Worm (Caenorhabditis elegans) whole organism, young adult: ENCODE measurements around the gene spp-4.
A peak's percentile ranks its signal among the peaks of the same experiment; 100 is the strongest.

Experiments used
- F10E7.11 ChIP-seq: sonication (generic microtip); optimal IDR thresholded peaks from 2 replicates; lab custom pipeline; 2017; ENCODE audit warnings: mild to moderate bottlenecking, missing genetic modification characterization, moderate library complexity, missing compliant biosample characterization
- F52B5.7 ChIP-seq: sonication (generic microtip); optimal IDR thresholded peaks from 2 replicates; lab custom pipeline; 2016; ENCODE audit warnings: mild to moderate bottlenecking, missing genetic modification characterization, missing compliant biosample characterization
- F55B11.4 ChIP-seq: sonication (generic microtip); optimal IDR thresholded peaks from 2 replicates; lab custom pipeline; 2016; ENCODE audit warnings: missing compliant biosample characterization, missing genetic modification characterization, borderline replicate concordance; ENCODE audit not compliant: insufficient read depth
- F57A8.1 ChIP-seq: fragments of 200-800 bp; sonication (Bioruptor generic); optimal IDR thresholded peaks from 2 replicates; lab custom pipeline; 2018; ENCODE audit warnings: mild to moderate bottlenecking, missing genetic modification characterization, moderate library complexity, missing compliant biosample characterization
- K12H6.12 ChIP-seq: fragments of 200-800 bp; sonication (Bioruptor generic); optimal IDR thresholded peaks from 2 replicates; lab custom pipeline; 2018; ENCODE audit warnings: mild to moderate bottlenecking, missing genetic modification characterization, missing compliant biosample characterization
- Y56A3A.18 ChIP-seq: fragments of 200-800 bp; sonication (Bioruptor generic); IDR thresholded peaks from 2 replicates; pipeline ENCODE4 v1.3.6; 2022; ENCODE audit warnings: missing genetic modification reagents, missing genetic modification characterization, missing compliant biosample characterization
- Y67H2A.10 ChIP-seq: fragments of 200-800 bp; sonication (Bioruptor generic); conservative IDR thresholded peaks from 2 replicates; pipeline ENCODE4 v1.3.6; 2022; ENCODE audit warnings: missing genetic modification reagents, missing genetic modification characterization, missing compliant biosample characterization
- ZK185.1 ChIP-seq: sonication (generic microtip); optimal IDR thresholded peaks from 2 replicates; lab custom pipeline; 2016; ENCODE audit warnings: mild to moderate bottlenecking, missing genetic modification characterization, missing compliant biosample characterization; ENCODE audit not compliant: poor library complexity, severe bottlenecking
- akir-1 ChIP-seq: fragments of 200-800 bp; sonication (Bioruptor generic); optimal IDR thresholded peaks from 2 replicates; lab custom pipeline; 2018; ENCODE audit warnings: mild to moderate bottlenecking, missing genetic modification characterization, moderate library complexity, missing compliant biosample characterization
- aptf-2 ChIP-seq: fragments of 200-800 bp; sonication (Bioruptor generic); conservative IDR thresholded peaks from 2 replicates; pipeline ENCODE4 v1.3.6; 2022; ENCODE audit warnings: missing genetic modification reagents, missing genetic modification characterization, missing compliant biosample characterization
- atf-7 ChIP-seq: sonication (generic microtip); optimal IDR thresholded peaks from 2 replicates; lab custom pipeline; 2017; ENCODE audit warnings: mild to moderate bottlenecking, missing genetic modification characterization, missing compliant biosample characterization
- attf-5 ChIP-seq: fragments of 200-800 bp; sonication (Bioruptor generic); optimal IDR thresholded peaks from 2 replicates; lab custom pipeline; 2018; ENCODE audit warnings: mild to moderate bottlenecking, missing genetic modification characterization, missing compliant biosample characterization
- bed-1 ChIP-seq: fragments of 200-800 bp; sonication (Bioruptor generic); IDR thresholded peaks from 2 replicates; pipeline ENCODE4 v1.3.6; 2022; ENCODE audit warnings: missing genetic modification reagents, missing genetic modification characterization, missing compliant biosample characterization
- bed-2 ChIP-seq: fragments of 200-800 bp; sonication (Bioruptor generic); IDR thresholded peaks from 2 replicates; pipeline ENCODE4 v1.3.6; 2022; ENCODE audit warnings: missing genetic modification reagents, missing genetic modification characterization, missing compliant biosample characterization
- ceh-27 ChIP-seq: fragments of 200-800 bp; sonication (Bioruptor generic); optimal IDR thresholded peaks from 2 replicates; lab custom pipeline; 2018; ENCODE audit warnings: mild to moderate bottlenecking, missing genetic modification characterization, moderate library complexity, missing compliant biosample characterization
- chd-7 ChIP-seq: sonication (generic microtip); optimal IDR thresholded peaks from 2 replicates; lab custom pipeline; 2016; ENCODE audit warnings: mild to moderate bottlenecking, missing genetic modification characterization, moderate library complexity, missing compliant biosample characterization
- dox-1 ChIP-seq: fragments of 200-800 bp; sonication (Bioruptor generic); IDR thresholded peaks from 2 replicates; pipeline ENCODE4 v1.3.6; 2022; ENCODE audit warnings: missing genetic modification reagents, missing genetic modification characterization, missing compliant biosample characterization
- efl-1 ChIP-seq: fragments of 150-350 bp; optimal IDR thresholded peaks from 2 replicates; lab custom pipeline; 2014; ENCODE audit warnings: missing biosample characterization, missing genetic modification reagents, missing genetic modification characterization
- egrh-3 ChIP-seq: fragments of 200-800 bp; sonication (Bioruptor generic); IDR thresholded peaks from 2 replicates; pipeline ENCODE4 v1.3.6; 2022; ENCODE audit warnings: missing genetic modification reagents, missing genetic modification characterization, missing compliant biosample characterization
- ets-4 ChIP-seq: fragments of 200-800 bp; sonication (Bioruptor generic); optimal IDR thresholded peaks from 2 replicates; lab custom pipeline; 2018; ENCODE audit warnings: mild to moderate bottlenecking, missing genetic modification characterization, missing compliant biosample characterization
- gei-17 ChIP-seq: fragments of 200-800 bp; sonication (Bioruptor generic); optimal IDR thresholded peaks from 2 replicates; lab custom pipeline; 2018; ENCODE audit warnings: mild to moderate bottlenecking, missing genetic modification characterization, missing compliant biosample characterization
- him-1 ChIP-seq: sonication (generic microtip); optimal IDR thresholded peaks from 2 replicates; lab custom pipeline; 2016; ENCODE audit warnings: missing genotype, missing genetic modification reagents, missing genetic modification characterization, missing compliant biosample characterization
- hlh-12 ChIP-seq: sonication (generic microtip); optimal IDR thresholded peaks from 2 replicates; lab custom pipeline; 2016; ENCODE audit warnings: missing genetic modification characterization, missing compliant biosample characterization
- hmg-1.2 ChIP-seq: fragments of 200-800 bp; sonication (Bioruptor generic); IDR thresholded peaks from 2 replicates; pipeline ENCODE4 v1.3.6; 2022; ENCODE audit warnings: missing genetic modification reagents, missing genetic modification characterization, missing compliant biosample characterization
- hmg-20 ChIP-seq: fragments of 200-800 bp; sonication (Bioruptor generic); IDR thresholded peaks from 2 replicates; pipeline ENCODE4 v1.3.6; 2022; ENCODE audit warnings: missing genetic modification reagents, missing genetic modification characterization, missing compliant biosample characterization
- lag-1 ChIP-seq: fragments of 200-800 bp; sonication (Bioruptor generic); IDR thresholded peaks from 2 replicates; pipeline ENCODE4 v1.3.6; 2022; ENCODE audit warnings: missing genetic modification reagents, missing genetic modification characterization, missing compliant biosample characterization
- let-607 ChIP-seq, 2 experiments: fragments of 200-800 bp in 1 of 2; sonication (Bioruptor generic) in 1 of 2; sonication (generic microtip) in 1 of 2; optimal IDR thresholded peaks; 2 replicates each; lab custom pipeline; 2016 to 2018; ENCODE audit warnings: mild to moderate bottlenecking in 2 of 2, missing compliant biosample characterization in 2 of 2, missing genetic modification characterization in 2 of 2, moderate library complexity in 2 of 2, missing genotype in 1 of 2
- lir-1 ChIP-seq: fragments of 200-800 bp; sonication (Bioruptor generic); conservative IDR thresholded peaks from 2 replicates; pipeline ENCODE4 v1.3.6; 2022; ENCODE audit warnings: missing genetic modification reagents, missing genetic modification characterization, missing compliant biosample characterization
- lsl-1 ChIP-seq: fragments of 200-800 bp; sonication (Bioruptor generic); optimal IDR thresholded peaks from 2 replicates; lab custom pipeline; 2018; ENCODE audit warnings: mild to moderate bottlenecking, missing genetic modification characterization, moderate library complexity, missing compliant biosample characterization
- madf-3 ChIP-seq: fragments of 200-800 bp; sonication (Bioruptor generic); IDR thresholded peaks from 2 replicates; pipeline ENCODE4 v1.3.6; 2022; ENCODE audit warnings: missing genetic modification reagents, missing genetic modification characterization, missing compliant biosample characterization
- nfya-2 ChIP-seq: fragments of 200-800 bp; sonication (Bioruptor generic); IDR thresholded peaks from 2 replicates; pipeline ENCODE4 v1.3.6; 2022; ENCODE audit warnings: missing genetic modification reagents, missing genetic modification characterization, missing compliant biosample characterization
- nhr-120 ChIP-seq: fragments of 200-800 bp; sonication (Bioruptor generic); IDR thresholded peaks from 2 replicates; pipeline ENCODE4 v1.3.6; 2022; ENCODE audit warnings: missing genetic modification characterization, missing compliant biosample characterization
- nhr-27 ChIP-seq: fragments of 200-800 bp; sonication (Bioruptor generic); optimal IDR thresholded peaks from 2 replicates; lab custom pipeline; 2018; ENCODE audit warnings: mild to moderate bottlenecking, missing genetic modification characterization, moderate library complexity, missing compliant biosample characterization
- nhr-80 ChIP-seq: sonication (generic microtip); optimal IDR thresholded peaks from 2 replicates; lab custom pipeline; 2016; ENCODE audit warnings: missing genetic modification characterization, missing compliant biosample characterization
- nhr-90 ChIP-seq: sonication (generic microtip); optimal IDR thresholded peaks from 2 replicates; lab custom pipeline; 2016; ENCODE audit warnings: missing genotype, mild to moderate bottlenecking, missing genetic modification characterization, missing compliant biosample characterization
- rcor-1 ChIP-seq: fragments of 200-800 bp; sonication (Bioruptor generic); IDR thresholded peaks from 2 replicates; pipeline ENCODE4 v1.3.6; 2022; ENCODE audit warnings: missing genetic modification reagents, missing genetic modification characterization, missing compliant biosample characterization
- rec-8 ChIP-seq, 2 experiments: sonication (generic microtip); optimal IDR thresholded peaks; 2 replicates each; lab custom pipeline; 2016; ENCODE audit warnings: mild to moderate bottlenecking in 2 of 2, missing genetic modification characterization in 2 of 2, missing genetic modification reagents in 2 of 2, missing genotype in 2 of 2, missing biosample characterization in 1 of 2, missing compliant biosample characterization in 1 of 2, moderate library complexity in 1 of 2
- sptf-2 ChIP-seq: fragments of 200-800 bp; sonication (Bioruptor generic); optimal IDR thresholded peaks from 2 replicates; lab custom pipeline; 2018; ENCODE audit warnings: mild to moderate bottlenecking, missing genetic modification characterization, missing compliant biosample characterization
- tbx-9 ChIP-seq: sonication (generic microtip); optimal IDR thresholded peaks from 2 replicates; lab custom pipeline; 2016; ENCODE audit warnings: borderline replicate concordance, missing genetic modification characterization, inconsistent platforms, missing compliant biosample characterization
- tlf-1 ChIP-seq: fragments of 200-800 bp; sonication (Bioruptor generic); optimal IDR thresholded peaks from 2 replicates; lab custom pipeline; 2018; ENCODE audit warnings: mild to moderate bottlenecking, missing genetic modification characterization, missing compliant biosample characterization
- unc-130 ChIP-seq: sonication (generic microtip); optimal IDR thresholded peaks from 2 replicates; lab custom pipeline; 2016; ENCODE audit warnings: missing genetic modification reagents, missing genetic modification characterization, missing compliant biosample characterization
- ztf-18 ChIP-seq: sonication (generic microtip); optimal IDR thresholded peaks from 2 replicates; lab custom pipeline; 2016; ENCODE audit warnings: missing genotype, mild to moderate bottlenecking, missing genetic modification characterization, missing compliant biosample characterization

The spp-4 gene

ce11 chrX:7296310-7296709 is 22.2 kb downstream of the spp-4 start (continued):
- TF ChIP-seq ceh-27 (GFP tag; lab: Kevin White, UChicago), result no peak
- no peak for TF ChIP-seq sptf-2 (GFP tag; lab: Kevin White, UChicago)
- no peak for TF ChIP-seq hmg-20
- no peak for TF ChIP-seq F57A8.1 (GFP tag; lab: Kevin White, UChicago)
- TF ChIP-seq lsl-1 (GFP tag; lab: Kevin White, UChicago), result no peak
- TF ChIP-seq Y67H2A.10, result no peak
- peak; percentile 78 to 91 for TF ChIP-seq let-607 (tag; optimal IDR thresholded peaks at IDR 0.05; lab: Kevin White, UChicago)
- peak; percentile 60 for TF ChIP-seq dox-1 (GFP tag; lab: Robert Waterston, UW)
- TF ChIP-seq him-1 (tag; lab: Kevin White, UChicago), result no peak
- no peak for TF ChIP-seq attf-5 (GFP tag; lab: Kevin White, UChicago)
- no peak for TF ChIP-seq nfya-2 (GFP tag; lab: Robert Waterston, UW)
- TF ChIP-seq bed-2, result no peak
- TF ChIP-seq gei-17 (GFP tag; lab: Kevin White, UChicago), result no peak
- no peak for TF ChIP-seq rcor-1
- no peak for TF ChIP-seq nhr-120 (GFP tag; lab: Robert Waterston, UW)
- TF ChIP-seq ZK185.1 (tag; lab: Kevin White, UChicago), result no peak
- no peak for TF ChIP-seq lag-1 (GFP tag; lab: Robert Waterston, UW)
- TF ChIP-seq hmg-1.2 (GFP tag; lab: Robert Waterston, UW), result 0 out of 2 replicates have a peak, but pooled peaks have one; percentile 17
- TF ChIP-seq Y56A3A.18 (GFP tag; lab: Robert Waterston, UW), result no peak
- TF ChIP-seq ets-4 (GFP tag; lab: Kevin White, UChicago), result peak; percentile 26
- TF ChIP-seq aptf-2, result no peak
- no peak for TF ChIP-seq nhr-27 (tag; lab: Kevin White, UChicago)
- TF ChIP-seq tbx-9, result no peak
- TF ChIP-seq F10E7.11 (tag; lab: Kevin White, UChicago), result no peak
- TF ChIP-seq chd-7 (tag; lab: Kevin White, UChicago), result no peak
- no peak for TF ChIP-seq ztf-18 (tag; lab: Kevin White, UChicago)
- no peak for TF ChIP-seq nhr-90 (tag; lab: Kevin White, UChicago)
- TF ChIP-seq akir-1 (GFP tag; lab: Kevin White, UChicago), result no peak
- TF ChIP-seq tlf-1 (GFP tag; lab: Kevin White, UChicago), result no peak
- no peak for TF ChIP-seq F55B11.4
- TF ChIP-seq bed-1 (GFP tag; lab: Robert Waterston, UW), result no peak
- TF ChIP-seq madf-3, result no peak
- no peak for TF ChIP-seq hlh-12
- TF ChIP-seq rec-8 (tag; optimal IDR thresholded peaks at IDR 0.05; lab: Kevin White, UChicago), result no peak
- peak; percentile 44 for TF ChIP-seq atf-7 (tag; lab: Kevin White, UChicago)
- no peak for TF ChIP-seq egrh-3 (GFP tag; lab: Robert Waterston, UW)
- TF ChIP-seq K12H6.12 (tag; lab: Kevin White, UChicago), result no peak
- TF ChIP-seq efl-1, result no peak
- TF ChIP-seq lir-1, result no peak
- no peak for TF ChIP-seq F52B5.7

- no peak for TF ChIP-seq unc-130
- TF ChIP-seq nhr-80 (tag; lab: Kevin White, UChicago), result peak; percentile 65
Observed at ce11 chrX:7291810-7292209, 26.7 kb downstream of the spp-4 start, which contains the start of gene lron-7. Gene lron-7, plus strand, starts transcription at chrX:7292132.
